Fruit fly (Drosophila melanogaster) whole organism, embryonic: ENCODE measurements around the gene CG9471.

ENCODE experiments used
- Bdp1 ChIP-seq: fragments of 200-800 bp; sonication (Bioruptor generic); optimal IDR thresholded peaks from 3 replicates; lab custom pipeline; 2016; ENCODE audit warnings: missing biosample characterization, missing genetic modification characterization
- CG10209 ChIP-seq: fragments of 200-800 bp; sonication (Bioruptor generic); optimal IDR thresholded peaks from 3 replicates; lab custom pipeline; 2017; ENCODE audit warnings: missing biosample characterization, mild to moderate bottlenecking, missing genetic modification characterization, missing genetic modification reagents
- CG10267 ChIP-seq: fragments of 200-800 bp; sonication (Bioruptor generic); optimal IDR thresholded peaks from 2 replicates; lab custom pipeline; 2018; ENCODE audit warnings: missing biosample characterization, mild to moderate bottlenecking, missing genetic modification characterization, moderate library complexity
- CG11560 ChIP-seq: fragments of 200-800 bp; sonication (Bioruptor generic); IDR thresholded peaks from 3 replicates; pipeline ENCODE4 v1.3.6; 2022; ENCODE audit warnings: missing biosample characterization, missing genetic modification characterization
- CG11723 ChIP-seq: fragments of 200-800 bp; sonication (Bioruptor generic); optimal IDR thresholded peaks from 2 replicates; lab custom pipeline; 2017; ENCODE audit warnings: missing biosample characterization, mild to moderate bottlenecking, missing genetic modification characterization
- CG12155 ChIP-seq: fragments of 200-800 bp; sonication (Bioruptor generic); optimal IDR thresholded peaks from 3 replicates; lab custom pipeline; 2016; ENCODE audit warnings: missing biosample characterization, missing genetic modification characterization
- CG12299 ChIP-seq: fragments of 200-800 bp; sonication (Bioruptor generic); optimal IDR thresholded peaks from 2 replicates; lab custom pipeline; 2018; ENCODE audit warnings: missing biosample characterization, mild to moderate bottlenecking, missing genetic modification characterization
- CG13775 ChIP-seq: fragments of 200-800 bp; sonication (Bioruptor generic); optimal IDR thresholded peaks from 3 replicates; lab custom pipeline; 2017; ENCODE audit warnings: missing biosample characterization, mild to moderate bottlenecking, missing genetic modification characterization
- CG15696 ChIP-seq: fragments of 200-800 bp; sonication (Bioruptor generic); optimal IDR thresholded peaks from 2 replicates; lab custom pipeline; 2019; ENCODE audit warnings: missing biosample characterization, mild to moderate bottlenecking, missing genetic modification characterization, moderate library complexity
- CG17612 ChIP-seq: fragments of 200-800 bp; sonication (Bioruptor generic); IDR thresholded peaks from 2 replicates; pipeline ENCODE4 v1.3.6; 2022; ENCODE audit warnings: missing biosample characterization, missing genetic modification characterization
- CG17829 ChIP-seq: fragments of 200-800 bp; optimal IDR thresholded peaks from 2 replicates; lab custom pipeline; 2019; ENCODE audit warnings: missing biosample characterization, mild to moderate bottlenecking, missing genetic modification characterization, moderate library complexity
- CG18619 ChIP-seq: fragments of 200-800 bp; sonication (Bioruptor generic); optimal IDR thresholded peaks from 3 replicates; lab custom pipeline; 2017; ENCODE audit warnings: missing biosample characterization, mild to moderate bottlenecking, missing genetic modification characterization
- CG18764 ChIP-seq: fragments of 200-800 bp; sonication (Bioruptor generic); optimal IDR thresholded peaks from 3 replicates; lab custom pipeline; 2016; ENCODE audit warnings: missing biosample characterization, missing genetic modification characterization
- CG32767 ChIP-seq: fragments of 200-800 bp; sonication (Bioruptor generic); IDR thresholded peaks from 2 replicates; pipeline ENCODE4 v1.3.6; 2022; ENCODE audit warnings: missing biosample characterization, missing genetic modification characterization
- CG34224 ChIP-seq: fragments of 200-800 bp; sonication (Bioruptor generic); IDR thresholded peaks from 3 replicates; pipeline ENCODE4 v1.3.6; 2022; ENCODE audit warnings: missing biosample characterization, missing genetic modification characterization; ENCODE audit not compliant: partially characterized antibody
- CG4360 ChIP-seq: fragments of 200-800 bp; sonication (Bioruptor generic); IDR thresholded peaks from 2 replicates; pipeline ENCODE4 v1.3.6; 2022; ENCODE audit warnings: missing biosample characterization, missing genetic modification characterization
- CG6689 ChIP-seq: fragments of 200-800 bp; sonication (Bioruptor generic); IDR thresholded peaks from 2 replicates; pipeline ENCODE4 v1.3.6; 2022; ENCODE audit warnings: missing biosample characterization, missing genetic modification characterization
- CG6854 ChIP-seq: fragments of 200-800 bp; sonication (Bioruptor generic); optimal IDR thresholded peaks from 3 replicates; lab custom pipeline; 2017; ENCODE audit warnings: missing biosample characterization, mild to moderate bottlenecking, missing genetic modification characterization
- CG7372 ChIP-seq: fragments of 200-800 bp; sonication (Bioruptor generic); IDR thresholded peaks from 2 replicates; pipeline ENCODE4 v1.3.6; 2022; ENCODE audit warnings: missing biosample characterization, missing genetic modification characterization
- CG9609 ChIP-seq: fragments of 200-800 bp; sonication (Bioruptor generic); optimal IDR thresholded peaks from 3 replicates; lab custom pipeline; 2016; ENCODE audit warnings: missing biosample characterization, missing genetic modification characterization
- CHES-1-like ChIP-seq: fragments of 200-800 bp; sonication (Bioruptor generic); optimal IDR thresholded peaks from 2 replicates; lab custom pipeline; 2016; ENCODE audit warnings: missing biosample characterization, missing genetic modification characterization
- D19B ChIP-seq: fragments of 200-800 bp; sonication (Bioruptor generic); optimal IDR thresholded peaks from 2 replicates; lab custom pipeline; 2017; ENCODE audit warnings: missing biosample characterization, mild to moderate bottlenecking, missing genetic modification characterization
- Dbx ChIP-seq: fragments of 200-800 bp; sonication (Bioruptor generic); IDR thresholded peaks from 3 replicates; pipeline ENCODE4 v1.3.6; 2022; ENCODE audit warnings: missing biosample characterization, missing genetic modification characterization
- MTF-1 ChIP-seq: fragments of 200-800 bp; sonication (Bioruptor generic); optimal IDR thresholded peaks from 2 replicates; lab custom pipeline; 2018; ENCODE audit warnings: missing biosample characterization, mild to moderate bottlenecking, missing genetic modification characterization, borderline replicate concordance
- Mrtf ChIP-seq: fragments of 200-800 bp; sonication (Bioruptor generic); IDR thresholded peaks from 3 replicates; pipeline ENCODE4 v1.3.6; 2022; ENCODE audit warnings: missing biosample characterization, missing genetic modification characterization
- NK7.1 ChIP-seq: fragments of 200-800 bp; sonication (Bioruptor generic); optimal IDR thresholded peaks from 3 replicates; lab custom pipeline; 2016; ENCODE audit warnings: missing biosample characterization, missing genetic modification characterization
- Rx ChIP-seq: fragments of 200-800 bp; sonication (Bioruptor generic); IDR thresholded peaks from 2 replicates; pipeline ENCODE4 v1.3.6; 2022; ENCODE audit warnings: missing biosample characterization, missing genetic modification characterization
- ab ChIP-seq: fragments of 200-800 bp; sonication (Bioruptor generic); optimal IDR thresholded peaks from 2 replicates; lab custom pipeline; 2016; ENCODE audit warnings: missing biosample characterization, missing genetic modification characterization
- ac ChIP-seq: fragments of 200-800 bp; sonication (Bioruptor generic); optimal IDR thresholded peaks from 3 replicates; lab custom pipeline; 2017; ENCODE audit warnings: missing biosample characterization, mild to moderate bottlenecking, missing genetic modification characterization
- ara ChIP-seq: fragments of 200-800 bp; sonication (Bioruptor generic); IDR thresholded peaks from 2 replicates; pipeline ENCODE4 v1.3.6; 2022; ENCODE audit warnings: missing biosample characterization, missing genetic modification characterization
- bigmax ChIP-seq: fragments of 200-800 bp; sonication (Bioruptor generic); optimal IDR thresholded peaks from 2 replicates; lab custom pipeline; 2018; ENCODE audit warnings: missing biosample characterization, mild to moderate bottlenecking, missing genetic modification characterization
- chinmo ChIP-seq: fragments of 200-800 bp; sonication (Bioruptor generic); IDR thresholded peaks from 4 replicates; pipeline ENCODE4 v1.3.6; 2022; ENCODE audit warnings: missing biosample characterization, missing genetic modification characterization; ENCODE audit not compliant: partially characterized antibody
- ci ChIP-seq: fragments of 200-800 bp; sonication (Bioruptor generic); IDR thresholded peaks from 3 replicates; pipeline ENCODE4 v1.3.6; 2022; ENCODE audit warnings: missing biosample characterization, missing genetic modification characterization
- danr ChIP-seq: fragments of 200-800 bp; sonication (Bioruptor generic); IDR thresholded peaks from 2 replicates; pipeline ENCODE4 v1.3.6; 2022; ENCODE audit warnings: missing biosample characterization, missing genetic modification characterization
- disco-r ChIP-seq: fragments of 200-800 bp; sonication (Bioruptor generic); optimal IDR thresholded peaks from 2 replicates; lab custom pipeline; 2016; ENCODE audit warnings: missing biosample characterization, missing genetic modification characterization
- dpn ChIP-seq, 2 experiments: fragments of 200-800 bp; sonication (Bioruptor generic); optimal IDR thresholded peaks; 3 replicates each; lab custom pipeline; 2016; ENCODE audit warnings: missing biosample characterization in 2 of 2, missing genetic modification characterization in 2 of 2
- gsb-n ChIP-seq: fragments of 200-800 bp; sonication (Bioruptor generic); optimal IDR thresholded peaks from 3 replicates; lab custom pipeline; 2018; ENCODE audit warnings: missing biosample characterization, mild to moderate bottlenecking, missing genetic modification characterization
- knrl ChIP-seq: fragments of 200-800 bp; sonication (Bioruptor generic); IDR thresholded peaks from 3 replicates; pipeline ENCODE4 v1.3.6; 2022; ENCODE audit warnings: missing biosample characterization, missing genetic modification characterization; ENCODE audit not compliant: partially characterized antibody
- lola ChIP-seq, 3 experiments: fragments of >200 bp in 2 of 3; fragments of 200-800 bp in 1 of 3; sonication (Bioruptor generic) in 1 of 3; optimal IDR thresholded peaks; 2 replicates each; lab custom pipeline; 2017 to 2019; ENCODE audit warnings: missing biosample characterization in 3 of 3, missing genetic modification characterization in 3 of 3, mild to moderate bottlenecking in 1 of 3, moderate library complexity in 1 of 3
- mam ChIP-seq: fragments of 200-800 bp; sonication (Bioruptor generic); optimal IDR thresholded peaks from 3 replicates; lab custom pipeline; 2016; ENCODE audit warnings: missing biosample characterization, missing genetic modification characterization
- nom ChIP-seq: fragments of 200-800 bp; sonication (Bioruptor generic); optimal IDR thresholded peaks from 2 replicates; lab custom pipeline; 2017; ENCODE audit warnings: missing biosample characterization, missing genetic modification characterization, mild to moderate bottlenecking, moderate library complexity, missing genetic modification reagents
- pan ChIP-seq, 4 experiments: fragments of >200 bp in 3 of 4; fragments of 200-800 bp in 1 of 4; sonication (Bioruptor generic) in 1 of 4; optimal IDR thresholded peaks in 3 of 4; IDR thresholded peaks in 1 of 4; 2 replicates each; pipeline versions ENCODE4 v1.3.6 to Lab custom; 2017 to 2022; ENCODE audit warnings: missing biosample characterization in 2 of 4, missing genetic modification characterization in 2 of 4, mixed read lengths in 1 of 4
- pita ChIP-seq: fragments of 200-800 bp; sonication (Bioruptor generic); optimal IDR thresholded peaks from 2 replicates; lab custom pipeline; 2017; ENCODE audit warnings: missing biosample characterization, mild to moderate bottlenecking, missing genetic modification characterization
- rib ChIP-seq: fragments of 200-800 bp; sonication (Bioruptor generic); IDR thresholded peaks from 2 replicates; pipeline ENCODE4 v1.3.6; 2022; ENCODE audit warnings: missing biosample characterization, missing genetic modification characterization
- tap ChIP-seq: fragments of 200-800 bp; optimal IDR thresholded peaks from 3 replicates; lab custom pipeline; 2019; ENCODE audit warnings: missing biosample characterization, mild to moderate bottlenecking, missing genetic modification characterization, moderate library complexity
- tna ChIP-seq: fragments of 200-800 bp; sonication (Bioruptor generic); IDR thresholded peaks from 2 replicates; pipeline ENCODE4 v1.3.6; 2022; ENCODE audit warnings: missing biosample characterization, missing genetic modification characterization; ENCODE audit not compliant: partially characterized antibody
- trem ChIP-seq: fragments of 200-800 bp; optimal IDR thresholded peaks from 3 replicates; lab custom pipeline; 2019; ENCODE audit warnings: missing biosample characterization, mild to moderate bottlenecking, missing genetic modification characterization, moderate library complexity
- tx ChIP-seq: fragments of 200-800 bp; sonication (Bioruptor generic); optimal IDR thresholded peaks from 2 replicates; lab custom pipeline; 2016; ENCODE audit warnings: missing biosample characterization, missing genetic modification characterization
- unc-4 ChIP-seq: fragments of 200-800 bp; sonication (Bioruptor generic); IDR thresholded peaks from 2 replicates; pipeline ENCODE4 v1.3.6; 2022; ENCODE audit warnings: missing biosample characterization, missing genetic modification characterization; ENCODE audit not compliant: partially characterized antibody
- vvl ChIP-seq: fragments of 200-800 bp; sonication (Bioruptor generic); IDR thresholded peaks from 2 replicates; pipeline ENCODE4 v1.3.6; 2022; ENCODE audit warnings: missing biosample characterization, missing genetic modification characterization
- wdn ChIP-seq: fragments of 200-800 bp; sonication (Bioruptor generic); IDR thresholded peaks from 2 replicates; pipeline ENCODE4 v1.3.6; 2022; ENCODE audit warnings: missing biosample characterization, missing genetic modification characterization

CG9471 gene

dm6 chr3R:9740713-9741112, 30.6 kb downstream of the CG9471 start, which contains the start of gene Pnn (continued):
- TF ChIP-seq wdn (GFP tag; lab: Robert Waterston, UW) (no peak), CG10267 (tag; lab: Kevin White, UChicago) (peak; percentile 40), D19B (no peak), mam (GFP tag; lab: Kevin White, UChicago) (no peak), ac (no peak), tx (GFP tag; lab: Kevin White, UChicago) (no peak), dpn (GFP tag; optimal IDR thresholded peaks at IDR 0.05; lab: Kevin White, UChicago) (no peak), ara (no peak), CG12299 (tag; lab: Kevin White, UChicago) (no peak), tna (GFP tag; lab: Robert Waterston, UW) (peak; percentile 77), knrl (GFP tag; lab: Robert Waterston, UW) (peak; percentile 92), rib (GFP tag; lab: Robert Waterston, UW) (no peak), CG32767 (0 out of 2 replicates have a peak, but pooled peaks have one; percentile 19), CG11723 (GFP tag; lab: Kevin White, UChicago) (no peak), CG4360 (GFP tag; lab: Robert Waterston, UW) (no peak), MTF-1 (GFP tag; lab: Kevin White, UChicago) (no peak), CG6854 (no peak), vvl (GFP tag; lab: Robert Waterston, UW) (no peak), CG18764 (no peak), CG34224 (GFP tag; lab: Robert Waterston, UW) (peak; percentile 88), tap (tag; lab: Kevin White, UChicago) (no peak), CG15696 (tag; lab: Kevin White, UChicago) (no peak), chinmo (GFP tag; lab: Robert Waterston, UW) (peak; percentile 61; the same call in 1 of the 4 replicates), CG17829 (tag; lab: Kevin White, UChicago) (peak; percentile 24), CG11560 (no peak), unc-4 (GFP tag; lab: Robert Waterston, UW) (peak; percentile 90), pita (GFP tag; lab: Kevin White, UChicago) (no peak), CG12155 (no peak), bigmax (GFP tag; lab: Kevin White, UChicago) (no peak), danr (GFP tag; lab: Robert Waterston, UW) (no peak), CG18619 (GFP tag; lab: Kevin White, UChicago) (no peak), CG9609 (no peak), CG6689 (no peak), pan (optimal IDR thresholded peaks at IDR 0.05; lab: Kevin White, UChicago) (no peak), pan (GFP tag; optimal IDR thresholded peaks at IDR 0.05 in 1 of 2, IDR thresholded peaks at IDR 0.05 in 1 of 2) (no peak), Rx (GFP tag; lab: Robert Waterston, UW) (no peak), disco-r (GFP tag; lab: Kevin White, UChicago) (no peak), Mrtf (no peak), Dbx (GFP tag; lab: Robert Waterston, UW) (no peak), ab (no peak), CG10209 (GFP tag; lab: Kevin White, UChicago) (no peak), nom (GFP tag; lab: Kevin White, UChicago) (no peak), CG7372 (GFP tag; lab: Robert Waterston, UW) (no peak), CHES-1-like (GFP tag; lab: Kevin White, UChicago) (no peak), CG13775 (GFP tag; lab: Kevin White, UChicago) (no peak), NK7.1 (GFP tag; lab: Kevin White, UChicago) (no peak), CG17612 (GFP tag; lab: Robert Waterston, UW) (no peak), ci (GFP tag; lab: Robert Waterston, UW) (no peak), gsb-n (no peak), Bdp1 (GFP tag; lab: Kevin White, UChicago) (no peak), lola (GFP tag; optimal IDR thresholded peaks at IDR 0.05; lab: Kevin White, UChicago) (no peak), trem (tag; lab: Kevin White, UChicago) (peak; percentile 67)
